Worm (Caenorhabditis elegans): ENCODE data around the gene K08E3.2.

The K08E3.2 gene

DNA sequence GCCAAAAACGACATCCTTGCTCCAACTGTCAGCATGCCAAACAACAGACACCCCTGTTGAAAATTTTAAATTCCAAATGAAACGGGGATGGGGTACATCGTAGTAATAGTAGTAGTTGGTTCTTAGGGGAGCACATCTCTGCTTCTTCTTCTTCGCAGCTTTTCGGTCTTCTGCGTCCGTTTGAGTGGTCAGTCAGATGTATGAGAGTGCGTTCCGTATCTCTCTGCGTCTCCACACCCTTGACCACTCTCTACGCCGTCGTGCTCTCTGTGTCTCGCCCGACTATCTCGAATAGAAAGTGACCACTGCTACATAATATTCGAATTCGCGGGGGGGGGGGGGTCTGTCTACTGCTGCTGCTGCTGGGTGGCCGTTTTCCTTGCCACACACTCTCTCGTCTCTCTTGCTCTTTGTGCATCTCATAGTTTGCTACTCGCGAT lies 35.6 kb downstream of the K08E3.2 start (continued):
- TF ChIP-seq unc-62 (GFP tag; optimal IDR thresholded peaks at IDR 0.05 in 1 of 2) (no peak), unc-62 (tag; optimal IDR thresholded peaks at IDR 0.05) (no peak), hif-1 (tag; optimal IDR thresholded peaks at IDR 0.05) (no peak), php-3 (GFP tag; IDR thresholded peaks at IDR 0.05) (no peak), lim-7 (GFP tag; IDR thresholded peaks at IDR 0.05) (no peak), tra-1 (GFP tag; IDR thresholded peaks at IDR 0.05) (no peak), fos-1 (tag; optimal IDR thresholded peaks at IDR 0.05) (no peak), skn-1 (tag; optimal IDR thresholded peaks at IDR 0.05) (no peak), nhr-41 (GFP tag; IDR thresholded peaks at IDR 0.05) (no peak), nhr-77 (tag; optimal IDR thresholded peaks at IDR 0.05) (no peak), saeg-2 (GFP tag; IDR thresholded peaks at IDR 0.05) (no peak), T26A8.4 (GFP tag; IDR thresholded peaks at IDR 0.05) (peak; percentile 44; the same call in 1 of the 2 replicates), egl-43 (GFP tag; IDR thresholded peaks at IDR 0.05) (no peak), cey-2 (tag; optimal IDR thresholded peaks at IDR 0.05; ENCODE audit: borderline replicate concordance, insufficient read depth) (no peak), ceh-20 (GFP tag; IDR thresholded peaks at IDR 0.05) (no peak), mxl-3 (GFP tag; optimal IDR thresholded peaks at IDR 0.05) (no peak), pha-4 (GFP tag; IDR thresholded peaks at IDR 0.05) (0 out of 2 replicates have a peak, but pooled peaks have one; percentile 14), pha-4 (tag; optimal IDR thresholded peaks at IDR 0.05) (no peak)

ce11 chrIII:13710666-13711065 lies 37.8 kb downstream of the K08E3.2 start:
- TF ChIP-seq hif-1 (tag; optimal IDR thresholded peaks at IDR 0.05) (no peak), ctbp-1 (GFP tag; IDR thresholded peaks at IDR 0.05) (no peak), set-16 (GFP tag; IDR thresholded peaks at IDR 0.05) (no peak), mxl-3 (GFP tag; optimal IDR thresholded peaks at IDR 0.05) (no peak), nhr-25 (tag; optimal IDR thresholded peaks at IDR 0.05; ENCODE audit: borderline replicate concordance, insufficient read depth) (peak; percentile 19), cey-2 (tag; optimal IDR thresholded peaks at IDR 0.05; ENCODE audit: borderline replicate concordance, insufficient read depth) (no peak), lin-1 (GFP tag; IDR thresholded peaks at IDR 0.05) (no peak), jun-1 (tag; optimal IDR thresholded peaks at IDR 0.05) (no peak), madf-9 (GFP tag; conservative IDR thresholded peaks at IDR 0.05) (no peak), nhr-237 (tag; optimal IDR thresholded peaks at IDR 0.05) (no peak), ces-1 (GFP tag; optimal IDR thresholded peaks at IDR 0.05) (no peak), duxl-1 (tag; optimal IDR thresholded peaks at IDR 0.05; ENCODE audit: poor library complexity) (no peak), rbr-2 (tag; optimal IDR thresholded peaks at IDR 0.05) (no peak), arid-1 (GFP tag; conservative IDR thresholded peaks at IDR 0.05) (no peak), dmd-6 (GFP tag; IDR thresholded peaks at IDR 0.05) (no peak), spr-1 (tag; optimal IDR thresholded peaks at IDR 0.05) (no peak), nhr-11 (tag; optimal IDR thresholded peaks at IDR 0.05) (no peak), hlh-11 (tag; optimal IDR thresholded peaks at IDR 0.05) (peak; percentile 10), hlh-30 (tag; optimal IDR thresholded peaks at IDR 0.05; ENCODE audit: insufficient read depth) (no peak), daf-16 (GFP tag; optimal IDR thresholded peaks at IDR 0.05) (no peak), daf-16 (tag; optimal IDR thresholded peaks at IDR 0.05) (no peak), Y75B8A.6 (GFP tag; IDR thresholded peaks at IDR 0.05) (no peak), lin-29 (GFP tag; IDR thresholded peaks at IDR 0.05) (no peak), vab-7 (GFP tag; IDR thresholded peaks at IDR 0.05) (no peak), unc-39 (tag; optimal IDR thresholded peaks at IDR 0.05) (no peak), F37D6.2 (tag; optimal IDR thresholded peaks at IDR 0.05) (no peak), mep-1 (tag; optimal IDR thresholded peaks at IDR 0.05) (no peak), skn-1 (tag; optimal IDR thresholded peaks at IDR 0.05) (no peak), gei-8 (GFP tag; optimal IDR thresholded peaks at IDR 0.05) (no peak), fkh-10 (GFP tag; optimal IDR thresholded peaks at IDR 0.05) (no peak), dpl-1 (GFP tag; optimal IDR thresholded peaks at IDR 0.05) (no peak), ceh-32 (tag; optimal IDR thresholded peaks at IDR 0.05; ENCODE audit: poor library complexity) (no peak), zfp-2 (tag; optimal IDR thresholded peaks at IDR 0.05) (no peak), dmd-8 (GFP tag; IDR thresholded peaks at IDR 0.05) (no peak), ceh-62 (tag; optimal IDR thresholded peaks at IDR 0.05) (no peak), ceh-20 (GFP tag; IDR thresholded peaks at IDR 0.05) (no peak), unc-62 (GFP tag; optimal IDR thresholded peaks at IDR 0.05 in 1 of 2) (peak in 1 of 2 experiments; percentile 82), unc-62 (tag; optimal IDR thresholded peaks at IDR 0.05) (no peak), T26A8.4 (GFP tag; IDR thresholded peaks at IDR 0.05) (0 out of 2 replicates have a peak, but pooled peaks have one; percentile 28)
